Fruit fly (Drosophila melanogaster) whole organism, pupa: ENCODE measurements around the gene p.

ENCODE experiments used
- CG10348 ChIP-seq: fragments of 200-800 bp; sonication (Bioruptor generic); IDR thresholded peaks from 2 replicates; pipeline ENCODE4 v1.3.6; 2022; ENCODE audit warnings: missing biosample characterization, missing genetic modification characterization
- CG12605 ChIP-seq: fragments of 200-800 bp; sonication (Bioruptor generic); IDR thresholded peaks from 2 replicates; pipeline ENCODE4 v1.3.6; 2022; ENCODE audit warnings: missing biosample characterization, missing genetic modification characterization
- CG13204 ChIP-seq: fragments of 200-800 bp; sonication (Bioruptor generic); optimal IDR thresholded peaks from 2 replicates; lab custom pipeline; 2018; ENCODE audit warnings: missing biosample characterization, mild to moderate bottlenecking, missing genetic modification characterization, moderate library complexity
- CG14655 ChIP-seq: fragments of 200-800 bp; sonication (Bioruptor generic); optimal IDR thresholded peaks from 3 replicates; lab custom pipeline; 2017; ENCODE audit warnings: mild to moderate bottlenecking, missing biosample characterization, missing genetic modification reagents, missing genetic modification characterization
- CG15710 ChIP-seq: fragments of 200-800 bp; sonication (Bioruptor generic); optimal IDR thresholded peaks from 2 replicates; lab custom pipeline; 2018; ENCODE audit warnings: missing biosample characterization, mild to moderate bottlenecking, missing genetic modification characterization, moderate library complexity
- CG17806 ChIP-seq: fragments of 200-800 bp; sonication (Bioruptor generic); optimal IDR thresholded peaks from 2 replicates; lab custom pipeline; 2018; ENCODE audit warnings: missing biosample characterization, mild to moderate bottlenecking, missing genetic modification characterization, moderate library complexity
- CG32121 ChIP-seq: fragments of 200-800 bp; sonication (Bioruptor generic); IDR thresholded peaks from 2 replicates; pipeline ENCODE4 v1.3.6; 2022; ENCODE audit warnings: missing biosample characterization, missing genetic modification characterization
- CG34367 ChIP-seq: fragments of 200-800 bp; sonication (Bioruptor generic); optimal IDR thresholded peaks from 2 replicates; lab custom pipeline; 2018; ENCODE audit warnings: missing biosample characterization, mild to moderate bottlenecking, missing genetic modification characterization
- CG4496 ChIP-seq: fragments of 200-800 bp; sonication (Bioruptor generic); IDR thresholded peaks from 3 replicates; pipeline ENCODE4 v1.3.6; 2022; ENCODE audit warnings: missing biosample characterization, missing genetic modification characterization
- CG8159 ChIP-seq: fragments of 200-800 bp; sonication (Bioruptor generic); optimal IDR thresholded peaks from 3 replicates; lab custom pipeline; 2018; ENCODE audit warnings: missing biosample characterization, mild to moderate bottlenecking, missing genetic modification characterization, moderate library complexity
- CG8301 ChIP-seq: fragments of 200-800 bp; sonication (Bioruptor generic); optimal IDR thresholded peaks from 2 replicates; lab custom pipeline; 2018; ENCODE audit warnings: missing biosample characterization, mild to moderate bottlenecking, missing genetic modification characterization
- CG9948 ChIP-seq: fragments of 200-800 bp; sonication (Bioruptor generic); optimal IDR thresholded peaks from 2 replicates; lab custom pipeline; 2018; ENCODE audit warnings: missing biosample characterization, mild to moderate bottlenecking, missing genetic modification characterization, moderate library complexity
- D1 ChIP-seq: fragments of 200-800 bp; sonication (Bioruptor generic); optimal IDR thresholded peaks from 2 replicates; lab custom pipeline; 2018; ENCODE audit warnings: missing biosample characterization, mild to moderate bottlenecking, missing genetic modification characterization, moderate library complexity
- EcR ChIP-seq: fragments of 200-800 bp; sonication (Bioruptor generic); optimal IDR thresholded peaks from 3 replicates; lab custom pipeline; 2019; ENCODE audit warnings: missing biosample characterization, missing genetic modification characterization, mild to moderate bottlenecking, moderate library complexity, missing genetic modification reagents
- Ets98B ChIP-seq: fragments of 200-800 bp; sonication (Bioruptor generic); IDR thresholded peaks from 2 replicates; pipeline ENCODE4 v1.3.6; 2022; ENCODE audit warnings: missing biosample characterization, missing genetic modification characterization
- Pif1A ChIP-seq: fragments of 200-800 bp; sonication (Bioruptor generic); optimal IDR thresholded peaks from 3 replicates; lab custom pipeline; 2016; ENCODE audit warnings: missing biosample characterization, missing genetic modification characterization
- Pif1B ChIP-seq: fragments of 200-800 bp; sonication (Bioruptor generic); optimal IDR thresholded peaks from 3 replicates; lab custom pipeline; 2016; ENCODE audit warnings: missing biosample characterization, missing genetic modification characterization
- Snoo ChIP-seq: fragments of 200-800 bp; sonication (Bioruptor generic); optimal IDR thresholded peaks from 3 replicates; lab custom pipeline; 2017; ENCODE audit warnings: missing biosample characterization, mild to moderate bottlenecking, missing genetic modification characterization, inconsistent platforms
- fd96Ca ChIP-seq: fragments of 200-800 bp; sonication (Bioruptor generic); IDR thresholded peaks from 3 replicates; pipeline ENCODE4 v1.3.6; 2022; ENCODE audit warnings: missing biosample characterization, missing genetic modification characterization
- gl ChIP-seq: fragments of 200-800 bp; sonication (Bioruptor generic); optimal IDR thresholded peaks from 2 replicates; lab custom pipeline; 2018; ENCODE audit warnings: missing biosample characterization, mild to moderate bottlenecking, missing genetic modification characterization
- rn ChIP-seq: fragments of 200-800 bp; sonication (Bioruptor generic); IDR thresholded peaks from 2 replicates; pipeline ENCODE4 v1.3.6; 2022; ENCODE audit warnings: missing biosample characterization, missing genetic modification characterization

p gene

dm6 chr3R:8667568-8667967, 2.9 kb downstream of the p start, which contains the start of gene CG8036:
Gene CG8036 (plus strand): TSS chr3R:8667868.
- TF ChIP-seq CG32121 (GFP tag; lab: Robert Waterston, UW) (no peak), CG15710 (tag; lab: Kevin White, UChicago) (no peak), Snoo (no peak), CG8159 (no peak), D1 (tag; lab: Kevin White, UChicago) (no peak), CG13204 (GFP tag; lab: Kevin White, UChicago) (no peak), CG17806 (no peak), CG10348 (GFP tag; lab: Robert Waterston, UW) (no peak), CG9948 (no peak), Ets98B (no peak), fd96Ca (no peak), CG4496 (no peak), rn (GFP tag; lab: Robert Waterston, UW) (no peak), CG12605 (no peak), Pif1B (GFP tag; lab: Kevin White, UChicago) (no peak), CG14655 (GFP tag; lab: Kevin White, UChicago) (no peak), CG8301 (tag; lab: Kevin White, UChicago) (no peak), gl (no peak), CG34367 (tag; lab: Kevin White, UChicago) (no peak)

DNA sequence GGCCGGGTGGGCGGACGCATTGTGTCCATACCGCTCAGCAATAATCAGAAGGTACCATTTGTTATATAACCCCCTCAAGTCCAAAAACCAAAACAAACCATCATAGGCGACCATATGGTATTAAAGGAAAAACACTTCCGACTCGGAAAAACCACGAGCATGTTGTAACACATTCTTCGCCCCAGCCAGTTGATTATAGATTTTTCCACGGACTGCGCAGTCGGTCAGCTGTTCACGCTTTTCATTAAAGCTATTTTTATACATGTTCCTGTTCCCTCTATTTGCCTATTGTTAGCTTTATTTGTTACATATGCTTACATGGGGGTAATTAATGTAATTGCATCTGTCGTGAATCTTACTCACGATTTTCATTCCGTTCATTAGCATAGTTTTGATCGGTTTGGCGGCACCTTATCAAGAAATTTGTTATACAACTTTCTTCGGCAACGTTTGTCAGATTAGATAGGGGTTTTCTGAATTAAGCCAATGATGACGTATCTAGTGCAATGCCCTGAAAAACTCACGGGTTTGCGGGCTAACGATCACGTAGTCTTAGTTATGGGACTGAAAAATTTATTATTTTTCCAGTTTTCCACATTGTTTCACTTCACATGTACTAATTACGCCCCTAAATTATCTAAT, 5.7 kb downstream of the p start:
- TF ChIP-seq Ets98B: no peak
- TF ChIP-seq CG14655 (GFP tag; lab: Kevin White, UChicago): no peak

DNA sequence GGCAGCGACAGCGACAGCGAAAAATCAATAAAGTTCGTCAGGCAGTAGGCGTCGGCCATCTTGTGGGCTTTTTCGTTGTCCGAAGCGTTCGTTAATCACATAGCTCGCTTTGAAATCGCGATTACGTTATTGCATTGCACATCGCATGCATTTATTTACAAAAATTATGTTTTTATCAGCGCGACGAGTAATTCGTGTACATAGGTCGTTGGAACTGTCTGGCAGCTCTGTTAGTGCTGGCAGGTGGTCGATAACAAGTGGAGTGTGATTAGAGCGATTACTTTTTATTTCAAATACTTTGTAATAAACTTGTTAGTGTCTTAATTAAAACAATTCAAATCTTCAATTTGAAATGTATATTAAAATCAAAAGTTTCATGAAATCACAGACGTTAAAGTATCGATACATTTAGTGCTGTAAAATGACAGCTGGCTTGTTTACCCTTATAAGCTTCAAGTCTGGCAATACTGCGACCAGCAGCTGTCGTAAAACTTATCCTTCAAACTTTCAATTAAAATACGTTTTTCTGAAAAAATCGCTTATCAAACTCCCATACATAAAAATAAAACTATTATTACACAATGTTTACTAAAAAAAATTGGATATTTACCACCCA, 6.7 kb downstream of the p start, which contains the start of gene CG8032:
CG8032 (plus strand) TSS at position 448 of the 616 bp plus-strand sequence.
- TF ChIP-seq Pif1A: no peak
- TF ChIP-seq fd96Ca: peak; percentile 34; the same call in 1 of the 3 replicates
- peak; percentile 5 for TF ChIP-seq CG14655 (GFP tag; lab: Kevin White, UChicago)
- no peak for TF ChIP-seq CG8159
- peak; percentile 27 for TF ChIP-seq CG15710 (tag; lab: Kevin White, UChicago)
- TF ChIP-seq, all 21 proteins: peak for 3

DNA sequence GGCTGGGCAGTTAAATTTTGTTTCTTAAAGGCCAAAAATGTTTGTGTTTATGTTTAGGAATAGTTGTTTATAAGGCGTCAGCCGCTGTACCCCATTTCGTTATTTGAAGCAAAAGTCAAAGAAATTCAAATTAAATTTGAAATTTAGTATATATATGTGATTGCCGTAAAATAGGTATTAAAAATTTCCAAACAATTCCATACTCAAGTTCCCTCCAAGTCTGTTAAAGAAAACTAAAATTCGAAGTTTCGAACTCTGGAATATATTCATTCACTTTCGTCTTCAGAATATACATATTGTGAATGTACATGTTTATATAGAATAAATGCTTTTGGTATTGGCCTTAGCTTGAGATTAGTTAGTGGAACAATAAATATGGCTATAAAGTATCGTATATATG, 9.8 kb downstream of the p start, which contains the start of gene bel:
bel (minus strand) TSS at position 101 of the 400 bp plus-strand sequence.
- no peak for TF ChIP-seq CG8301 (tag; lab: Kevin White, UChicago)
- no peak for TF ChIP-seq CG32121 (GFP tag; lab: Robert Waterston, UW)
- no peak for TF ChIP-seq CG17806
- TF ChIP-seq CG4496: no peak
- no peak for TF ChIP-seq Pif1B (GFP tag; lab: Kevin White, UChicago)
- no peak for TF ChIP-seq CG13204 (GFP tag; lab: Kevin White, UChicago)
- TF ChIP-seq fd96Ca: no peak
- TF ChIP-seq CG8159: no peak
- TF ChIP-seq Pif1A: no peak
- TF ChIP-seq CG14655 (GFP tag; lab: Kevin White, UChicago): no peak
- TF ChIP-seq CG9948: no peak
- TF ChIP-seq D1 (tag; lab: Kevin White, UChicago): no peak
- no peak for TF ChIP-seq gl
- no peak for TF ChIP-seq CG12605
- no peak for TF ChIP-seq CG15710 (tag; lab: Kevin White, UChicago)
- no peak for TF ChIP-seq EcR (GFP tag; lab: Kevin White, UChicago)
- no peak for TF ChIP-seq CG10348 (GFP tag; lab: Robert Waterston, UW)
- no peak for TF ChIP-seq CG34367 (tag; lab: Kevin White, UChicago)
- no peak for TF ChIP-seq rn (GFP tag; lab: Robert Waterston, UW)

- TF ChIP-seq CG32121 (GFP tag; lab: Robert Waterston, UW): peak; percentile 8; the same call in 1 of the 2 replicates
- no peak for TF ChIP-seq EcR (GFP tag; lab: Kevin White, UChicago)
- peak; percentile 66; the same call in 2 of the 3 replicates for TF ChIP-seq CG4496
- TF ChIP-seq CG9948: no peak
- TF ChIP-seq CG12605: no peak
- TF ChIP-seq Ets98B: peak; percentile 32
- TF ChIP-seq CG14655 (GFP tag; lab: Kevin White, UChicago): no peak
- no peak for TF ChIP-seq Pif1A
- TF ChIP-seq CG17806: no peak
- peak; percentile 4 for TF ChIP-seq CG34367 (tag; lab: Kevin White, UChicago)
Observed at dm6 chr3R:8659907-8660660, 10.4 kb downstream of the p start.

dm6 chr3R:8659200-8659897, 11.1 kb downstream of the p start:
- TF ChIP-seq CG12605 (no peak; the same call in 1 of the 2 replicates), CG34367 (tag; lab: Kevin White, UChicago) (peak; percentile 16), rn (GFP tag; lab: Robert Waterston, UW) (peak; percentile 34; the same call in 1 of the 2 replicates), CG17806 (peak; percentile 40), Ets98B (peak; percentile 77), CG8159 (peak; percentile 65), Snoo (peak; percentile 49), CG15710 (tag; lab: Kevin White, UChicago) (peak; percentile 50), CG8301 (tag; lab: Kevin White, UChicago) (peak; percentile 54), CG14655 (GFP tag; lab: Kevin White, UChicago) (peak; percentile 69), CG10348 (GFP tag; lab: Robert Waterston, UW) (no peak), CG9948 (peak; percentile 30), Pif1B (GFP tag; lab: Kevin White, UChicago) (peak; percentile 48), Pif1A (peak; percentile 53), CG4496 (peak; percentile 81), D1 (tag; lab: Kevin White, UChicago) (no peak), CG32121 (GFP tag; lab: Robert Waterston, UW) (peak; percentile 75), EcR (GFP tag; lab: Kevin White, UChicago) (peak; percentile 59), gl (peak; percentile 36), CG13204 (GFP tag; lab: Kevin White, UChicago) (no peak), fd96Ca (no peak)
- TF ChIP-seq, all 21 proteins: peak for 16
